Worm (Caenorhabditis elegans) whole organism, young adult: ENCODE measurements around the gene clc-6.

Source experiments
- B0019.2 ChIP-seq: fragments of 200-800 bp; sonication (Bioruptor generic); conservative IDR thresholded peaks from 2 replicates; pipeline ENCODE4 v1.3.6; 2022; ENCODE audit warnings: missing genetic modification reagents, missing genetic modification characterization, missing compliant biosample characterization
- C17E4.6 ChIP-seq: fragments of 200-800 bp; sonication (Bioruptor generic); IDR thresholded peaks from 2 replicates; pipeline ENCODE4 v1.3.6; 2022; ENCODE audit warnings: missing genetic modification reagents, missing genetic modification characterization, missing compliant biosample characterization
- F52B5.7 ChIP-seq: sonication (generic microtip); optimal IDR thresholded peaks from 2 replicates; lab custom pipeline; 2016; ENCODE audit warnings: mild to moderate bottlenecking, missing genetic modification characterization, missing compliant biosample characterization
- T07F8.4 ChIP-seq: sonication (generic microtip); optimal IDR thresholded peaks from 2 replicates; lab custom pipeline; 2016; ENCODE audit warnings: mild to moderate bottlenecking, missing genetic modification characterization, moderate library complexity, missing compliant biosample characterization
- rcor-1 ChIP-seq: fragments of 200-800 bp; sonication (Bioruptor generic); IDR thresholded peaks from 2 replicates; pipeline ENCODE4 v1.3.6; 2022; ENCODE audit warnings: missing genetic modification reagents, missing genetic modification characterization, missing compliant biosample characterization
- tbx-9 ChIP-seq: sonication (generic microtip); optimal IDR thresholded peaks from 2 replicates; lab custom pipeline; 2016; ENCODE audit warnings: borderline replicate concordance, missing genetic modification characterization, inconsistent platforms, missing compliant biosample characterization
- ztf-6 ChIP-seq: fragments of 200-800 bp; sonication (Bioruptor generic); IDR thresholded peaks from 2 replicates; pipeline ENCODE4 v1.3.6; 2022; ENCODE audit warnings: missing genetic modification reagents, missing genetic modification characterization, missing compliant biosample characterization

ce11 chrV:11167745-11168144, 28.3 kb downstream of the clc-6 start:
- TF ChIP-seq ztf-6 (GFP tag; lab: Robert Waterston, UW) = no peak
- TF ChIP-seq C17E4.6 = no peak
- no peak for TF ChIP-seq F52B5.7 (tag; lab: Kevin White, UChicago)
- no peak for TF ChIP-seq B0019.2 (GFP tag; lab: Robert Waterston, UW)
- TF ChIP-seq rcor-1 = no peak
- no peak for TF ChIP-seq tbx-9 (tag; lab: Kevin White, UChicago)
- no peak for TF ChIP-seq T07F8.4 (tag; lab: Kevin White, UChicago)
